Worm (Caenorhabditis elegans): Measurements from ENCODE around the gene rad-51.

DNA sequence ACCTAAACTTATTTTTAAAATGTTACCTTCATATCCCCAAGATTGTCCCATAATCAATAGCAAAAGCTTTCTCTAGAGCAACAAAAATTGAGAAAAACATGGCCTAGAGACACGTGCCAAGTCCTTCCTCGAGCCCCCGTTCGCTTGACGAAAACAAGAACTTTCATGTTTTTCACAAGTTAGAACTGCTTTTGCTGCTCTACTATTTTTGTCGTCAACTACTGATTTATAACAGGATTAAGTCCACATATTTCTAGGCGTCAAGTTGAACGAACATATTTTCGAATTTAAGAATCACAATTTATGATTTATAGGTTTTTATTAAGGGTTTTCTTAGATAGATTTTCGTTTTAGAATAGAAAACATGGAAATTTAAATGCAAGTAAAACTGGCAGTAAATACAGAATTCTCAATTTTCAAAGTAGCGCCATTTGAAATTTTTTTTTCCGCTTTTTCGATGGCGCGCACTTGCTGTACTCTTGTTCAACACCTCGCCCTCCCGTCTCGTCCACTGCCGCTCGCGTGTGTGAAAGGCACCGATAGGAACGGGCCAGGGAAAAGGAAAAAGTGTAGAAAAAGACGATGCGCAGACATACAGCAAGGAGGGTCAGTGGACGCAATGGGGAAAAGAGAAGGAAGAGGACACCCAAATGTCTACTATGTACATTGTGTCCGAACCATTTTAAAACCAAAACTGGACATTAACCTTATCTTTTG, at the start of gene rad-51:
- TF ChIP-seq lin-11 (tag; optimal IDR thresholded peaks at IDR 0.05) (no peak), ztf-16 (tag; optimal IDR thresholded peaks at IDR 0.05) (no peak), ceh-30 (tag; optimal IDR thresholded peaks at IDR 0.05) (no peak), tbx-7 (tag; optimal IDR thresholded peaks at IDR 0.05) (no peak), fkh-10 (GFP tag; optimal IDR thresholded peaks at IDR 0.05) (no peak), ceh-19 (GFP tag; optimal IDR thresholded peaks at IDR 0.05) (no peak), ceh-22 (tag; optimal IDR thresholded peaks at IDR 0.05) (no peak), pqm-1 (tag; optimal IDR thresholded peaks at IDR 0.05) (no peak), elt-2 (tag; optimal IDR thresholded peaks at IDR 0.05) (no peak), nhr-232 (tag; optimal IDR thresholded peaks at IDR 0.05) (no peak), sdc-2 (tag; optimal IDR thresholded peaks at IDR 0.05) (no peak), sox-2 (GFP tag; IDR thresholded peaks at IDR 0.05) (no peak)

All from whole organism, late embryonic.